Fruit fly (Drosophila melanogaster) whole organism, wandering third instar larva: ENCODE data around the gene Or24a.

Source experiments
- Dfd ChIP-seq: fragments of >200 bp; optimal IDR thresholded peaks from 2 replicates; lab custom pipeline; 2017; ENCODE audit warnings: missing biosample characterization, missing genetic modification characterization
- GATAd ChIP-seq: sonication (Bioruptor generic); optimal IDR thresholded peaks from 2 replicates; lab custom pipeline; 2016; ENCODE audit warnings: missing biosample characterization, missing genetic modification characterization
- Hnf4 ChIP-seq: fragments of 200-800 bp; sonication (Bioruptor generic); optimal IDR thresholded peaks from 2 replicates; lab custom pipeline; 2016; ENCODE audit warnings: missing biosample characterization, mild to moderate bottlenecking, missing genetic modification characterization
- Hr78 ChIP-seq: fragments of >200 bp; optimal IDR thresholded peaks from 2 replicates; lab custom pipeline; 2017; ENCODE audit warnings: missing biosample characterization, missing genetic modification characterization
- jim ChIP-seq: fragments of 175-275, 200-325 bp; sonication (Bioruptor generic); optimal IDR thresholded peaks from 2 replicates; lab custom pipeline; 2016; ENCODE audit warnings: missing biosample characterization, mild to moderate bottlenecking, missing genetic modification characterization

Or24a gene

DNA sequence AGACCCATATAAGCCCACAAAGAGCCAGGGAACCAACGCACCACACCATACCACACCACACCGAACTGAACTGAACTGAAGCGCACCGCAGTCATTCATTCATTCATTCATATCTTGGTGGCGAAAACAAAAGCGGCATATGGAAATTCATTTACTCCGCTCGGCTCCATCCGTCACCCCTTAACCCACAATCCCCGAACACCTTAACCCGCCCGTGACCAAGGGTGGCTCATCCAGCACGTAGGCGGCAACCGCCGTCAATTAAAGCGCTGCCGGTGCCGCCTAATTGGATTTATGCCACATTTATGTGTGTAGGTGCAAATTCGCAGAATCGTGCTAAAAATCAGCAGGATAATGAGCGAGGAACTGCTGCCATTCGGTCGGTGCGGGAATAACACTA is 49.3 kb downstream of the Or24a start:
- TF ChIP-seq GATAd (GFP tag; lab: Kevin White, UChicago) (no peak), Hr78 (no peak), Hnf4 (GFP tag; lab: Kevin White, UChicago) (no peak), Dfd (GFP tag; lab: Kevin White, UChicago) (no peak), jim (GFP tag; lab: Kevin White, UChicago) (no peak)
